Worm (Caenorhabditis elegans) whole organism, L2 larva: ENCODE results near the gene C08B6.6.

ENCODE experiments used
- egl-27 ChIP-seq: sonication (generic microtip); optimal IDR thresholded peaks from 3 replicates; lab custom pipeline; 2017; ENCODE audit warnings: missing biosample characterization, missing genetic modification reagents, missing genetic modification characterization
- gmeb-1 ChIP-seq: fragments of 150-350 bp; optimal IDR thresholded peaks from 2 replicates; lab custom pipeline; 2014; ENCODE audit warnings: missing biosample characterization, missing genetic modification characterization
- lin-11 ChIP-seq: fragments of 150-350 bp; sonication (generic microtip); optimal IDR thresholded peaks from 2 replicates; lab custom pipeline; 2014; ENCODE audit warnings: missing biosample characterization, missing genetic modification characterization, inconsistent platforms, mixed read lengths
- lin-39 ChIP-seq: fragments of 150-350 bp; optimal IDR thresholded peaks from 2 replicates; lab custom pipeline; 2014; ENCODE audit warnings: missing biosample characterization, missing genetic modification reagents, missing genetic modification characterization
- nhr-10 ChIP-seq: sonication (generic microtip); optimal IDR thresholded peaks from 2 replicates; lab custom pipeline; 2017; ENCODE audit warnings: missing biosample characterization, missing genetic modification characterization
- nhr-237 ChIP-seq: fragments of 150-350 bp; optimal IDR thresholded peaks from 2 replicates; lab custom pipeline; 2014; ENCODE audit warnings: missing biosample characterization, missing genetic modification characterization
- zag-1 ChIP-seq: fragments of 150-350 bp; optimal IDR thresholded peaks from 2 replicates; lab custom pipeline; 2014; ENCODE audit warnings: missing biosample characterization, missing genetic modification characterization

DNA sequence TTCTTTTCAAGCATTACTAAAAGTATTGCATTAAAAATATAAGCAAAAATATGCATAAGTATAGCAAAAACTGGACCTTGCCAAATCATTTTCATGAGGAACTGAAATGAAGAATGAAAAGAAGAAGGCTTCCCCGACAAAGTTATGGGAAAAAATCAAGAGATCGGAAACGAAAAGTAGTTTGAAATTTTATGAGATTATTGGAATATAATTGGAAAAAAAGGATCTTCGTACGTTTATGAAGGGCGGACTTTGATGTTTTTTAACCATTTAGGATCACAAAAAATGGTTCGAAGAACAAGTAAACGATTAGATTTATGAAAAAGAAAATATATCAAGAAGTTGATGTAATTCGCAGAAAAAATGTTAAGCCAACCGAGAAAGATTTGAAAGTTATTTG is 2.5 kb upstream of the C08B6.6 start, which contains the start of gene srxa-18:
- TF ChIP-seq zag-1, result no peak
- TF ChIP-seq egl-27 (tag; lab: Kevin White, UChicago), result no peak
- TF ChIP-seq lin-11 (tag; lab: Kevin White, UChicago), result no peak
- TF ChIP-seq nhr-10 (tag; lab: Kevin White, UChicago), result no peak
- TF ChIP-seq lin-39 (tag; lab: Kevin White, UChicago), result no peak
- TF ChIP-seq gmeb-1 (tag; lab: Kevin White, UChicago), result no peak
- TF ChIP-seq nhr-237 (tag; lab: Kevin White, UChicago), result no peak
